Fruit fly (Drosophila melanogaster) whole organism, embryonic: ENCODE measurements around the gene CG43346.

Experiments used
- B-H1 ChIP-seq: fragments of 200-800 bp; sonication (Bioruptor generic); IDR thresholded peaks from 3 replicates; pipeline ENCODE4 v1.3.6; 2022; ENCODE audit warnings: missing biosample characterization, missing genetic modification characterization
- CG11696 ChIP-seq: fragments of 200-800 bp; sonication (Bioruptor generic); IDR thresholded peaks from 2 replicates; pipeline ENCODE4 v1.3.6; 2022; ENCODE audit warnings: missing biosample characterization, missing genetic modification characterization
- CG11723 ChIP-seq: fragments of 200-800 bp; sonication (Bioruptor generic); optimal IDR thresholded peaks from 2 replicates; lab custom pipeline; 2017; ENCODE audit warnings: missing biosample characterization, mild to moderate bottlenecking, missing genetic modification characterization
- CG13894 ChIP-seq: fragments of 200-800 bp; sonication (Bioruptor generic); optimal IDR thresholded peaks from 3 replicates; lab custom pipeline; 2018; ENCODE audit warnings: missing biosample characterization, mild to moderate bottlenecking, missing genetic modification characterization, moderate library complexity
- CG2202 ChIP-seq: fragments of 200-800 bp; sonication (Bioruptor generic); optimal IDR thresholded peaks from 2 replicates; lab custom pipeline; 2018; ENCODE audit warnings: missing biosample characterization, mild to moderate bottlenecking, missing genetic modification characterization
- CG30020 ChIP-seq: fragments of 200-800 bp; optimal IDR thresholded peaks from 2 replicates; lab custom pipeline; 2019; ENCODE audit warnings: missing biosample characterization, mild to moderate bottlenecking, missing genetic modification characterization, moderate library complexity
- CG31388 ChIP-seq: fragments of 200-800 bp; sonication (Bioruptor generic); optimal IDR thresholded peaks from 2 replicates; lab custom pipeline; 2016; ENCODE audit warnings: missing biosample characterization, missing genetic modification characterization
- CG32532 ChIP-seq: fragments of 200-800 bp; sonication (Bioruptor generic); IDR thresholded peaks from 2 replicates; pipeline ENCODE4 v1.3.6; 2022; ENCODE audit warnings: missing biosample characterization, missing genetic modification characterization
- CG42726 ChIP-seq: fragments of 200-800 bp; sonication (Bioruptor generic); IDR thresholded peaks from 2 replicates; pipeline ENCODE4 v1.3.6; 2022; ENCODE audit warnings: missing biosample characterization, missing genetic modification characterization; ENCODE audit not compliant: partially characterized antibody
- CG4617 ChIP-seq: fragments of 200-800 bp; sonication (Bioruptor generic); optimal IDR thresholded peaks from 3 replicates; lab custom pipeline; 2016; ENCODE audit warnings: missing biosample characterization, missing genetic modification characterization, borderline replicate concordance
- CG6791 ChIP-seq: fragments of 200-800 bp; sonication (Bioruptor generic); IDR thresholded peaks from 3 replicates; pipeline ENCODE4 v1.3.6; 2022; ENCODE audit warnings: missing biosample characterization, missing genetic modification characterization; ENCODE audit not compliant: partially characterized antibody
- CG7786 ChIP-seq: fragments of 200-800 bp; sonication (Bioruptor generic); optimal IDR thresholded peaks from 2 replicates; lab custom pipeline; 2016; ENCODE audit warnings: missing biosample characterization, missing genetic modification characterization
- CHES-1-like ChIP-seq: fragments of 200-800 bp; sonication (Bioruptor generic); optimal IDR thresholded peaks from 2 replicates; lab custom pipeline; 2016; ENCODE audit warnings: missing biosample characterization, missing genetic modification characterization
- Chrac-16 ChIP-seq: fragments of 200-800 bp; sonication (Bioruptor generic); optimal IDR thresholded peaks from 3 replicates; lab custom pipeline; 2016; ENCODE audit warnings: missing biosample characterization, missing genetic modification characterization
- CkIIα-i1 ChIP-seq: fragments of 200-800 bp; sonication (Bioruptor generic); IDR thresholded peaks from 2 replicates; pipeline ENCODE4 v1.3.6; 2022; ENCODE audit warnings: missing biosample characterization, missing genetic modification characterization
- Deaf1 ChIP-seq: fragments of 200-800 bp; optimal IDR thresholded peaks from 3 replicates; lab custom pipeline; 2019; ENCODE audit warnings: missing biosample characterization, mild to moderate bottlenecking, missing genetic modification characterization, moderate library complexity
- Dll ChIP-seq: fragments of 200-800 bp; sonication (Bioruptor generic); IDR thresholded peaks from 4 replicates; pipeline ENCODE4 v1.3.6; 2022; ENCODE audit warnings: missing biosample characterization, missing genetic modification characterization; ENCODE audit not compliant: partially characterized antibody
- E2f2 ChIP-seq: fragments of 200-800 bp; sonication (Bioruptor generic); IDR thresholded peaks from 2 replicates; pipeline ENCODE4 v1.3.6; 2022; ENCODE audit warnings: missing biosample characterization, missing genetic modification characterization
- ERR ChIP-seq: fragments of 200-800 bp; sonication (Bioruptor generic); optimal IDR thresholded peaks from 2 replicates; lab custom pipeline; 2016; ENCODE audit warnings: missing biosample characterization, missing genetic modification characterization
- Ets65A ChIP-seq: fragments of 200-800 bp; sonication (Bioruptor generic); peaks from one replicate; lab custom pipeline; 2016; ENCODE audit warnings: missing biosample characterization, missing genetic modification characterization
- GATAe ChIP-seq: fragments of 200-800 bp; sonication (Bioruptor generic); conservative IDR thresholded peaks from 2 replicates; pipeline ENCODE4 v1.3.6; 2022; ENCODE audit warnings: missing biosample characterization, missing genetic modification characterization
- Hey ChIP-seq: fragments of 200-800 bp; sonication (Bioruptor generic); optimal IDR thresholded peaks from 3 replicates; lab custom pipeline; 2018; ENCODE audit warnings: missing biosample characterization, mild to moderate bottlenecking, missing genetic modification characterization
- Lim3 ChIP-seq: fragments of 200-800 bp; sonication (Bioruptor generic); IDR thresholded peaks from 2 replicates; pipeline ENCODE4 v1.3.6; 2022; ENCODE audit warnings: missing biosample characterization, missing genetic modification characterization
- Opbp ChIP-seq: fragments of 200-800 bp; sonication (Bioruptor generic); IDR thresholded peaks from 3 replicates; pipeline ENCODE4 v1.3.6; 2022; ENCODE audit warnings: missing biosample characterization, missing genetic modification characterization; ENCODE audit not compliant: partially characterized antibody
- PHDP ChIP-seq: fragments of 200-800 bp; sonication (Bioruptor generic); optimal IDR thresholded peaks from 3 replicates; lab custom pipeline; 2018; ENCODE audit warnings: missing biosample characterization, mild to moderate bottlenecking, missing genetic modification characterization, moderate library complexity
- Spps ChIP-seq: fragments of 200-800 bp; sonication (Bioruptor generic); optimal IDR thresholded peaks from 2 replicates; lab custom pipeline; 2018; ENCODE audit warnings: missing biosample characterization, mild to moderate bottlenecking, missing genetic modification characterization
- Trl ChIP-seq, 3 experiments: fragments of >200 bp in 2 of 3; fragments of 200-800 bp in 1 of 3; sonication (Bioruptor generic) in 1 of 3; optimal IDR thresholded peaks; 2 replicates in 1 of 3; 3 replicates in 2 of 3; lab custom pipeline; 2016 to 2017; ENCODE audit warnings: missing biosample characterization in 1 of 3, missing genetic modification characterization in 1 of 3
- Xbp1 ChIP-seq: fragments of 200-800 bp; sonication (Bioruptor generic); optimal IDR thresholded peaks from 3 replicates; lab custom pipeline; 2016; ENCODE audit warnings: missing biosample characterization, mild to moderate bottlenecking, missing genetic modification characterization
- YL-1 ChIP-seq: fragments of 200-800 bp; sonication (Bioruptor generic); optimal IDR thresholded peaks from 3 replicates; lab custom pipeline; 2017; ENCODE audit warnings: missing biosample characterization, mild to moderate bottlenecking, missing genetic modification characterization
- ato ChIP-seq: fragments of 200-800 bp; sonication (Bioruptor generic); IDR thresholded peaks from 2 replicates; pipeline ENCODE4 v1.3.6; 2022; ENCODE audit warnings: missing biosample characterization, missing genetic modification characterization; ENCODE audit not compliant: partially characterized antibody
- bbx ChIP-seq: fragments of 200-800 bp; sonication (Bioruptor generic); IDR thresholded peaks from 2 replicates; pipeline ENCODE4 v1.3.6; 2022; ENCODE audit warnings: missing biosample characterization, missing genetic modification characterization; ENCODE audit not compliant: partially characterized antibody
- cg ChIP-seq: fragments of 200-800 bp; sonication (Bioruptor generic); optimal IDR thresholded peaks from 3 replicates; lab custom pipeline; 2019; ENCODE audit warnings: missing biosample characterization, mild to moderate bottlenecking, missing genetic modification characterization, moderate library complexity
- dati ChIP-seq: fragments of 200-800 bp; sonication (Bioruptor generic); IDR thresholded peaks from 2 replicates; pipeline ENCODE4 v1.3.6; 2022; ENCODE audit warnings: missing biosample characterization, missing genetic modification characterization
- disco-r ChIP-seq: fragments of 200-800 bp; sonication (Bioruptor generic); optimal IDR thresholded peaks from 2 replicates; lab custom pipeline; 2016; ENCODE audit warnings: missing biosample characterization, missing genetic modification characterization
- esg ChIP-seq: fragments of 200-800 bp; sonication (Bioruptor generic); conservative IDR thresholded peaks from 2 replicates; pipeline ENCODE4 v1.3.6; 2022; ENCODE audit warnings: missing biosample characterization, missing genetic modification characterization
- hbn ChIP-seq: fragments of 200-800 bp; sonication (Bioruptor generic); IDR thresholded peaks from 2 replicates; pipeline ENCODE4 v1.3.6; 2022; ENCODE audit warnings: missing biosample characterization, missing genetic modification characterization; ENCODE audit not compliant: partially characterized antibody
- mirr ChIP-seq: fragments of 200-800 bp; sonication (Bioruptor generic); optimal IDR thresholded peaks from 3 replicates; lab custom pipeline; 2018; ENCODE audit warnings: missing biosample characterization, mild to moderate bottlenecking, missing genetic modification characterization
- p53 ChIP-seq: fragments of 200-800 bp; sonication (Bioruptor generic); optimal IDR thresholded peaks from 2 replicates; lab custom pipeline; 2016; ENCODE audit warnings: missing biosample characterization, missing genetic modification characterization
- prd ChIP-seq, 3 experiments: fragments of >200 bp in 2 of 3; fragments of 200-800 bp in 1 of 3; sonication (Bioruptor generic) in 1 of 3; optimal IDR thresholded peaks in 2 of 3; IDR thresholded peaks in 1 of 3; 2 replicates in 2 of 3; 3 replicates in 1 of 3; pipeline versions ENCODE4 v1.3.6 to Lab custom; 2017 to 2022; ENCODE audit warnings: missing biosample characterization in 1 of 3, missing genetic modification characterization in 1 of 3
- pzg ChIP-seq: fragments of 200-800 bp; sonication (Bioruptor generic); optimal IDR thresholded peaks from 3 replicates; lab custom pipeline; 2018; ENCODE audit warnings: missing biosample characterization, mild to moderate bottlenecking, missing genetic modification characterization, moderate library complexity
- salm ChIP-seq: fragments of 200-800 bp; sonication (Bioruptor generic); optimal IDR thresholded peaks from 2 replicates; lab custom pipeline; 2018; ENCODE audit warnings: missing biosample characterization, mild to moderate bottlenecking, missing genetic modification characterization
- sens ChIP-seq: fragments of 200-800 bp; sonication (Bioruptor generic); peaks from one replicate; lab custom pipeline; 2016; ENCODE audit warnings: missing biosample characterization, missing genetic modification characterization
- slou ChIP-seq: fragments of 200-800 bp; sonication (Bioruptor generic); optimal IDR thresholded peaks from 3 replicates; lab custom pipeline; 2016; ENCODE audit warnings: missing biosample characterization, missing genetic modification characterization
- stwl ChIP-seq: fragments of 200-800 bp; sonication (Bioruptor generic); optimal IDR thresholded peaks from 3 replicates; lab custom pipeline; 2018; ENCODE audit warnings: missing biosample characterization, mild to moderate bottlenecking, missing genetic modification characterization, moderate library complexity
- tgo ChIP-seq: fragments of 200-800 bp; sonication (Bioruptor generic); IDR thresholded peaks from 3 replicates; pipeline ENCODE4 v1.3.6; 2022; ENCODE audit warnings: missing biosample characterization, missing genetic modification characterization
- tup ChIP-seq: fragments of 200-800 bp; sonication (Bioruptor generic); optimal IDR thresholded peaks from 2 replicates; lab custom pipeline; 2016; ENCODE audit warnings: missing biosample characterization, mild to moderate bottlenecking, missing genetic modification characterization, moderate library complexity
- twi ChIP-seq: fragments of 200-800 bp; optimal IDR thresholded peaks from 2 replicates; lab custom pipeline; 2019; ENCODE audit warnings: missing biosample characterization, mild to moderate bottlenecking, missing genetic modification characterization, moderate library complexity
- yki ChIP-seq: fragments of >200 bp; optimal IDR thresholded peaks from 3 replicates; lab custom pipeline; 2018
- z ChIP-seq: fragments of 200-800 bp; sonication (Bioruptor generic); IDR thresholded peaks from 3 replicates; pipeline ENCODE4 v1.3.6; 2022; ENCODE audit warnings: missing biosample characterization, missing genetic modification characterization

The CG43346 gene

DNA sequence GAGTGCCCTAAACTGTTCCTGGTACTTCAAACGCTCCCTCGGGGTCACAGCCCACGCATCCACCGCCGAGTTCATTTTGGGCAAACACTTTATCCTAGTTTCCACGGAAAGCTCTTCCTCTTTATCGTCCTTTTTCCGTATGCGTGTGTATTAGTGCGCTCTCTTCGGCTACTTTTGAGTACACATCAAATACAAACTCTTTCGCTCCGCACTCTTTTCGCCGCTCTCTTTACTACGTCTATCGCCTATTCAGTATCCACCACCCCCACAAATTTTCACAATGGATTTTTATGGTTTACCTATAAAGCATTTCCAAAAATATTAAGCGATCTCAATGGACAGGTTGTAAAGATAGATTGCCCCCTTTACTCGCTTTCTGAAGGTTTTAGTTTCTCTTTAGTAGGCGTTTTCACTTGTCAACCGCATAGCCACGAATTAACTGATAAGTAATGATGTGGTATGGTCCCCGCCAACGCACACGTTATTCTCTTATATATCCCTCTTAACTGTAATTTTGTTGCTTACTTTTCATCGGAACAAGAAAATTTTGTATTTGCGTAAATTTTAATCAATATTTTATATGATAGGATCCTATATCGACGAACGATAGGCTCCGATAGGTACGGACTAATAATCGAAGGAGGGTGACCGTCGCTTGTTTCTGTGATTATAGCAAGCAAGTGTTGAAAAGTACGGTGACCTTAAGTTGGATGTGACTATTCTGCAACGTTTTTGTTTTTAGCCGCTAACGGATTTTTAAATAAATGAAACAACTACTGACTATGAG is 26.5 kb downstream of the CG43346 start, which contains the start of gene Dap160 (continued):
- TF ChIP-seq CG42726 (GFP tag; lab: Robert Waterston, UW), result peak; percentile 84
- no peak for TF ChIP-seq z
- TF ChIP-seq CkIIα-i1 (GFP tag; lab: Robert Waterston, UW), result no peak
- TF ChIP-seq tup (GFP tag; lab: Kevin White, UChicago), result no peak
- no peak for TF ChIP-seq CHES-1-like (GFP tag; lab: Kevin White, UChicago)
- TF ChIP-seq CG2202 (tag; lab: Kevin White, UChicago), result no peak
- TF ChIP-seq CG11723, result no peak
- TF ChIP-seq ato, result peak; percentile 49; the same call in 1 of the 2 replicates
- TF ChIP-seq CG7786 (GFP tag; lab: Kevin White, UChicago), result no peak
- TF ChIP-seq CG4617 (GFP tag; lab: Kevin White, UChicago), result peak; percentile 80
- TF ChIP-seq stwl (tag; lab: Kevin White, UChicago), result peak; percentile 79
- TF ChIP-seq twi (tag; lab: Kevin White, UChicago), result no peak
- TF ChIP-seq yki (lab: Kevin White, UChicago), result no peak
- TF ChIP-seq prd (optimal IDR thresholded peaks at IDR 0.05; lab: Kevin White, UChicago), result no peak
- no peak for TF ChIP-seq prd (GFP tag; IDR thresholded peaks at IDR 0.05; lab: Robert Waterston, UW)
- TF ChIP-seq Hey (tag; lab: Kevin White, UChicago), result no peak
- TF ChIP-seq sens (GFP tag; lab: Kevin White, UChicago), result peak; percentile 76
- peak; percentile 86 for TF ChIP-seq CG6791
- TF ChIP-seq dati (GFP tag; lab: Robert Waterston, UW), result no peak
- peak; percentile 82; the same call in 2 of the 3 replicates for TF ChIP-seq Opbp (GFP tag; lab: Robert Waterston, UW)
- no peak for TF ChIP-seq disco-r (GFP tag; lab: Kevin White, UChicago)
- TF ChIP-seq tgo (GFP tag; lab: Robert Waterston, UW), result no peak
- no peak for TF ChIP-seq ERR
- TF ChIP-seq CG13894 (tag; lab: Kevin White, UChicago), result no peak
- peak; percentile 80 to 89 for TF ChIP-seq Trl (optimal IDR thresholded peaks at IDR 0.05; lab: Kevin White, UChicago)
- no peak for TF ChIP-seq Trl (GFP tag; optimal IDR thresholded peaks at IDR 0.05; lab: Kevin White, UChicago)
- TF ChIP-seq CG30020 (tag; lab: Kevin White, UChicago), result peak; percentile 10
- peak; percentile 67 for TF ChIP-seq pzg (GFP tag; lab: Kevin White, UChicago)
- TF ChIP-seq CG11696 (GFP tag; lab: Robert Waterston, UW), result no peak
- peak; percentile 60 for TF ChIP-seq E2f2 (GFP tag; lab: Robert Waterston, UW)
- no peak for TF ChIP-seq CG31388
- TF ChIP-seq cg, result peak; percentile 61
- TF ChIP-seq bbx (GFP tag; lab: Robert Waterston, UW), result peak; percentile 76
- TF ChIP-seq GATAe, result no peak
- TF ChIP-seq salm (tag; lab: Kevin White, UChicago), result no peak
- TF ChIP-seq Dll, result peak; percentile 72
- no peak for TF ChIP-seq p53 (GFP tag; lab: Kevin White, UChicago)
- peak; percentile 67 for TF ChIP-seq hbn
- TF ChIP-seq CG32532, result peak; percentile 49; the same call in 1 of the 2 replicates
- TF ChIP-seq mirr (GFP tag; lab: Kevin White, UChicago), result peak; percentile 24
- no peak for TF ChIP-seq Chrac-16 (GFP tag; lab: Kevin White, UChicago)
- TF ChIP-seq Ets65A (GFP tag; lab: Kevin White, UChicago), result no peak
- TF ChIP-seq Deaf1, result no peak
- no peak for TF ChIP-seq slou (GFP tag; lab: Kevin White, UChicago)
- no peak for TF ChIP-seq esg (GFP tag; lab: Robert Waterston, UW)
- peak; percentile 17 for TF ChIP-seq Xbp1
- no peak for TF ChIP-seq Lim3 (GFP tag; lab: Robert Waterston, UW)
- TF ChIP-seq Spps (tag; lab: Kevin White, UChicago), result no peak
- TF ChIP-seq B-H1 (GFP tag; lab: Robert Waterston, UW), result no peak
- no peak for TF ChIP-seq PHDP (tag; lab: Kevin White, UChicago)
- peak; percentile 47 for TF ChIP-seq YL-1 (GFP tag; lab: Kevin White, UChicago)
